Worm (Caenorhabditis elegans) whole organism, L4 larva: ENCODE results near the gene F59E11.7.

Experiments
- F26F4.8 ChIP-seq: fragments of 200-800 bp; sonication (Bioruptor generic); conservative IDR thresholded peaks from 2 replicates; pipeline ENCODE4 v1.3.6; 2022; ENCODE audit warnings: missing genetic modification characterization, missing compliant biosample characterization
- F37D6.2 ChIP-seq: sonication (generic microtip); optimal IDR thresholded peaks from 2 replicates; lab custom pipeline; 2016; ENCODE audit warnings: mild to moderate bottlenecking, missing genetic modification characterization, missing compliant biosample characterization
- T26A8.4 ChIP-seq: fragments of 200-800 bp; sonication (Bioruptor generic); IDR thresholded peaks from 2 replicates; pipeline ENCODE4 v1.3.6; 2022; ENCODE audit warnings: missing genetic modification characterization, missing compliant biosample characterization
- Y105C5A.15 ChIP-seq: fragments of 200-800 bp; sonication (Bioruptor generic); IDR thresholded peaks from 2 replicates; pipeline ENCODE4 v1.3.6; 2022; ENCODE audit warnings: missing genetic modification characterization, missing compliant biosample characterization
- arid-1 ChIP-seq: fragments of 200-800 bp; sonication (Bioruptor generic); conservative IDR thresholded peaks from 2 replicates; pipeline ENCODE4 v1.3.6; 2022; ENCODE audit warnings: missing genetic modification reagents, missing genetic modification characterization, missing compliant biosample characterization
- ctbp-1 ChIP-seq: fragments of 200-800 bp; sonication (Bioruptor generic); IDR thresholded peaks from 2 replicates; pipeline ENCODE4 v1.3.6; 2022; ENCODE audit warnings: missing genetic modification reagents, missing genetic modification characterization, missing compliant biosample characterization
- daf-16 ChIP-seq, 3 experiments: sonication (generic microtip); optimal IDR thresholded peaks; 2 replicates each; lab custom pipeline; 2016 to 2017; ENCODE audit warnings: missing genetic modification characterization in 3 of 3, missing genetic modification reagents in 3 of 3, mild to moderate bottlenecking in 2 of 3, missing compliant biosample characterization in 2 of 3, missing biosample characterization in 1 of 3, moderate library complexity in 1 of 3
- duxl-1 ChIP-seq: sonication (generic microtip); optimal IDR thresholded peaks from 2 replicates; lab custom pipeline; 2016; ENCODE audit warnings: mild to moderate bottlenecking, missing genetic modification characterization, moderate library complexity, missing compliant biosample characterization; ENCODE audit not compliant: poor library complexity
- dve-1 ChIP-seq: sonication (generic microtip); optimal IDR thresholded peaks from 2 replicates; lab custom pipeline; 2017; ENCODE audit warnings: antibody characterized with exemption, mild to moderate bottlenecking, missing genetic modification characterization, missing compliant biosample characterization; ENCODE audit not compliant: insufficient read depth
- egl-43 ChIP-seq: fragments of 200-800 bp; sonication (Bioruptor generic); IDR thresholded peaks from 2 replicates; pipeline ENCODE4 v1.3.6; 2022; ENCODE audit warnings: missing genetic modification reagents, missing genetic modification characterization, missing compliant biosample characterization
- jun-1 ChIP-seq: fragments of 150-350 bp; optimal IDR thresholded peaks from 2 replicates; lab custom pipeline; 2014; ENCODE audit warnings: missing biosample characterization, missing genetic modification reagents, missing genetic modification characterization
- lin-29 ChIP-seq: fragments of 200-800 bp; sonication (Bioruptor generic); IDR thresholded peaks from 2 replicates; pipeline ENCODE4 v1.3.6; 2022; ENCODE audit warnings: missing genetic modification reagents, missing genetic modification characterization, missing compliant biosample characterization
- lir-3 ChIP-seq: sonication (generic microtip); optimal IDR thresholded peaks from 2 replicates; lab custom pipeline; 2016; ENCODE audit warnings: mild to moderate bottlenecking, missing genetic modification characterization, missing compliant biosample characterization
- lsy-2 ChIP-seq, 2 experiments: fragments of 150-350 bp in 1 of 2; sonication (generic microtip) in 1 of 2; optimal IDR thresholded peaks; 2 replicates each; lab custom pipeline; 2014 to 2017; ENCODE audit warnings: missing biosample characterization in 2 of 2, missing genetic modification characterization in 2 of 2
- madf-9 ChIP-seq: fragments of 200-800 bp; sonication (Bioruptor generic); conservative IDR thresholded peaks from 2 replicates; pipeline ENCODE4 v1.3.6; 2022; ENCODE audit warnings: missing genetic modification reagents, missing genetic modification characterization, missing compliant biosample characterization
- mes-2 ChIP-seq: sonication (generic microtip); optimal IDR thresholded peaks from 2 replicates; lab custom pipeline; 2016; ENCODE audit warnings: missing genotype, mild to moderate bottlenecking, missing genetic modification characterization, missing compliant biosample characterization; ENCODE audit not compliant: poor library complexity, severe bottlenecking
- mxl-2 ChIP-seq: fragments of 200-800 bp; sonication (Bioruptor generic); conservative IDR thresholded peaks from 2 replicates; pipeline ENCODE4 v1.3.6; 2022; ENCODE audit warnings: missing genetic modification reagents, missing genetic modification characterization, missing compliant biosample characterization
- nhr-237 ChIP-seq: sonication (generic microtip); optimal IDR thresholded peaks from 2 replicates; lab custom pipeline; 2017; ENCODE audit warnings: missing biosample characterization, missing genetic modification characterization
- nhr-25 ChIP-seq: sonication (generic microtip); optimal IDR thresholded peaks from 2 replicates; lab custom pipeline; 2017; ENCODE audit warnings: missing genetic modification characterization, mild to moderate bottlenecking, missing compliant biosample characterization, antibody characterized with exemption, moderate library complexity, borderline replicate concordance; ENCODE audit not compliant: insufficient read depth
- nhr-48 ChIP-seq: sonication (generic microtip); optimal IDR thresholded peaks from 2 replicates; lab custom pipeline; 2016; ENCODE audit warnings: mild to moderate bottlenecking, missing genetic modification characterization, missing compliant biosample characterization
- nhr-76 ChIP-seq: fragments of 150-350 bp; optimal IDR thresholded peaks from 2 replicates; lab custom pipeline; 2014; ENCODE audit warnings: missing biosample characterization, missing genetic modification characterization
- nhr-77 ChIP-seq: fragments of 150-350 bp; optimal IDR thresholded peaks from 2 replicates; lab custom pipeline; 2014; ENCODE audit warnings: missing biosample characterization, missing genetic modification characterization
- pha-4 ChIP-seq, 2 experiments: fragments of 150-350 bp in 1 of 2; fragments of 200-800 bp in 1 of 2; sonication (Bioruptor generic) in 1 of 2; IDR thresholded peaks in 1 of 2; optimal IDR thresholded peaks in 1 of 2; 2 replicates each; pipeline versions ENCODE4 v1.3.6 to Lab custom; 2014 to 2022; ENCODE audit warnings: missing genetic modification characterization in 2 of 2, missing genetic modification reagents in 2 of 2, missing biosample characterization in 1 of 2, missing compliant biosample characterization in 1 of 2
- php-3 ChIP-seq: fragments of 200-800 bp; sonication (Bioruptor generic); IDR thresholded peaks from 2 replicates; pipeline ENCODE4 v1.3.6; 2022; ENCODE audit warnings: missing genetic modification reagents, missing genetic modification characterization, missing compliant biosample characterization
- rbr-2 ChIP-seq: sonication (generic microtip); optimal IDR thresholded peaks from 2 replicates; lab custom pipeline; 2016; ENCODE audit warnings: missing genotype, missing genetic modification characterization, missing compliant biosample characterization
- sdz-12 ChIP-seq: fragments of 200-800 bp; sonication (Bioruptor generic); optimal IDR thresholded peaks from 2 replicates; lab custom pipeline; 2018; ENCODE audit warnings: mild to moderate bottlenecking, missing genetic modification characterization, missing compliant biosample characterization
- snpc-1.2 ChIP-seq: fragments of 200-800 bp; sonication (Bioruptor generic); IDR thresholded peaks from 2 replicates; pipeline ENCODE4 v1.3.6; 2022; ENCODE audit warnings: missing genetic modification reagents, missing genetic modification characterization, missing compliant biosample characterization
- tag-97 ChIP-seq: fragments of 200-800 bp; sonication (Bioruptor generic); IDR thresholded peaks from 2 replicates; pipeline ENCODE4 v1.3.6; 2022; ENCODE audit warnings: missing genetic modification characterization, missing compliant biosample characterization
- unc-39 ChIP-seq: sonication (generic microtip); optimal IDR thresholded peaks from 2 replicates; lab custom pipeline; 2017; ENCODE audit warnings: missing biosample characterization, missing genetic modification characterization
- unc-62 ChIP-seq, 3 experiments: fragments of 150-350 bp in 1 of 3; sonication (generic microtip); optimal IDR thresholded peaks in 2 of 3; peaks in 1 of 3; 1 replicate in 1 of 3; 2 replicates in 2 of 3; lab custom pipeline; 2014 to 2017; ENCODE audit warnings: missing biosample characterization in 3 of 3, missing genetic modification characterization in 3 of 3, missing genetic modification reagents in 3 of 3, missing genotype in 1 of 3
- zfp-2 ChIP-seq: sonication (generic microtip); optimal IDR thresholded peaks from 2 replicates; lab custom pipeline; 2016; ENCODE audit warnings: mild to moderate bottlenecking, missing genetic modification characterization, missing compliant biosample characterization
- zip-11 ChIP-seq: fragments of 200-800 bp; sonication (Bioruptor generic); IDR thresholded peaks from 2 replicates; pipeline ENCODE4 v1.3.6; 2022; ENCODE audit warnings: missing genetic modification characterization, missing compliant biosample characterization
- zip-2 ChIP-seq: fragments of 150-350 bp; optimal IDR thresholded peaks from 2 replicates; lab custom pipeline; 2014; ENCODE audit warnings: missing biosample characterization, missing genetic modification characterization
- ztf-11 ChIP-seq: fragments of 150-350 bp; optimal IDR thresholded peaks from 2 replicates; lab custom pipeline; 2014; ENCODE audit warnings: missing biosample characterization, missing genetic modification characterization
- ztf-7 ChIP-seq: fragments of 150-350 bp; optimal IDR thresholded peaks from 2 replicates; lab custom pipeline; 2014; ENCODE audit warnings: missing biosample characterization, missing genetic modification characterization

Gene F59E11.7

ce11 chrV:9005243-9005642 lies 15.2 kb downstream of the F59E11.7 start, which contains the start of gene srx-3:
srx-3 (plus strand) TSS chrV:9005543.
- no peak for TF ChIP-seq mes-2 (tag; lab: Kevin White, UChicago)
- no peak for TF ChIP-seq pha-4 (GFP tag; IDR thresholded peaks at IDR 0.05; lab: Robert Waterston, UW)
- no peak for TF ChIP-seq pha-4 (tag; optimal IDR thresholded peaks at IDR 0.05; lab: Kevin White, UChicago)
- TF ChIP-seq rbr-2 (tag; lab: Kevin White, UChicago): no peak
- no peak for TF ChIP-seq zip-11 (GFP tag; lab: Robert Waterston, UW)
- TF ChIP-seq unc-62 (GFP tag; optimal IDR thresholded peaks at IDR 0.05 in 1 of 2; lab: Kevin White, UChicago): no peak
- TF ChIP-seq unc-62 (tag; optimal IDR thresholded peaks at IDR 0.05; lab: Kevin White, UChicago): no peak
- TF ChIP-seq mxl-2 (GFP tag; lab: Robert Waterston, UW): no peak
- TF ChIP-seq nhr-25 (tag; lab: Kevin White, UChicago): no peak
- no peak for TF ChIP-seq unc-39 (tag; lab: Kevin White, UChicago)
- no peak for TF ChIP-seq dve-1 (tag; lab: Kevin White, UChicago)
- no peak for TF ChIP-seq sdz-12 (GFP tag; lab: Kevin White, UChicago)
- TF ChIP-seq lir-3 (tag; lab: Kevin White, UChicago): no peak

ce11 chrV:9009175-9009574 lies 19.1 kb downstream of the F59E11.7 start, which contains the start of gene srx-2:
srx-2 (plus strand) TSS chrV:9009475.
- no peak for TF ChIP-seq nhr-76 (tag; lab: Kevin White, UChicago)
- no peak for TF ChIP-seq lir-3 (tag; lab: Kevin White, UChicago)
- no peak for TF ChIP-seq egl-43 (GFP tag; lab: Robert Waterston, UW)
- no peak for TF ChIP-seq ctbp-1 (GFP tag; lab: Robert Waterston, UW)
- no peak for TF ChIP-seq ztf-11 (tag; lab: Kevin White, UChicago)
- no peak for TF ChIP-seq zip-2
- no peak for TF ChIP-seq ztf-7
- TF ChIP-seq rbr-2 (tag; lab: Kevin White, UChicago): no peak
- TF ChIP-seq Y105C5A.15: no peak
- no peak for TF ChIP-seq zfp-2 (tag; lab: Kevin White, UChicago)
- no peak for TF ChIP-seq unc-39 (tag; lab: Kevin White, UChicago)
- TF ChIP-seq madf-9: no peak
- TF ChIP-seq, all 104 proteins: peak for 0

- TF ChIP-seq daf-16 (GFP tag; optimal IDR thresholded peaks at IDR 0.05; lab: Kevin White, UChicago) (no peak), daf-16 (tag; optimal IDR thresholded peaks at IDR 0.05; lab: Kevin White, UChicago) (no peak), jun-1 (tag; lab: Kevin White, UChicago) (no peak), nhr-77 (tag; lab: Kevin White, UChicago) (no peak), php-3 (GFP tag; lab: Robert Waterston, UW) (no peak), F37D6.2 (tag; lab: Kevin White, UChicago) (no peak)
These were observed 23.7 kb downstream of the F59E11.7 start, which contains the start of gene srh-201 for ce11 chrV:9013765-9014164. srh-201 (minus strand) TSS chrV:9013865.

ce11 chrV:9015540-9015939 lies 25.5 kb downstream of the F59E11.7 start, which contains the start of gene srt-18:
srt-18 (minus strand) TSS chrV:9015640.
- TF ChIP-seq dve-1 (tag; lab: Kevin White, UChicago): no peak
- TF ChIP-seq lin-29 (GFP tag; lab: Robert Waterston, UW): no peak
- TF ChIP-seq F26F4.8 (GFP tag; lab: Robert Waterston, UW): no peak
- TF ChIP-seq tag-97: no peak
- no peak for TF ChIP-seq lsy-2 (tag; optimal IDR thresholded peaks at IDR 0.05; lab: Kevin White, UChicago)
- no peak for TF ChIP-seq nhr-237 (tag; lab: Kevin White, UChicago)
- TF ChIP-seq snpc-1.2: no peak
- no peak for TF ChIP-seq daf-16 (GFP tag; optimal IDR thresholded peaks at IDR 0.05; lab: Kevin White, UChicago)
- no peak for TF ChIP-seq daf-16 (tag; optimal IDR thresholded peaks at IDR 0.05; lab: Kevin White, UChicago)
- no peak for TF ChIP-seq T26A8.4
- no peak for TF ChIP-seq nhr-48 (tag; lab: Kevin White, UChicago)
- no peak for TF ChIP-seq duxl-1 (tag; lab: Kevin White, UChicago)
- no peak for TF ChIP-seq rbr-2 (tag; lab: Kevin White, UChicago)
- TF ChIP-seq arid-1 (GFP tag; lab: Robert Waterston, UW): no peak
- no peak for TF ChIP-seq unc-62 (GFP tag; optimal IDR thresholded peaks at IDR 0.05 in 1 of 2; lab: Kevin White, UChicago)
- no peak for TF ChIP-seq unc-62 (tag; optimal IDR thresholded peaks at IDR 0.05; lab: Kevin White, UChicago)
- TF ChIP-seq pha-4 (GFP tag; IDR thresholded peaks at IDR 0.05; lab: Robert Waterston, UW): no peak
- TF ChIP-seq pha-4 (tag; optimal IDR thresholded peaks at IDR 0.05; lab: Kevin White, UChicago): no peak
